Fruit fly (Drosophila melanogaster) whole organism, pupa: ENCODE measurements around the gene mIF2.

ENCODE experiments used
- CG10348 ChIP-seq: fragments of 200-800 bp; sonication (Bioruptor generic); IDR thresholded peaks from 2 replicates; pipeline ENCODE4 v1.3.6; 2022; ENCODE audit warnings: missing biosample characterization, missing genetic modification characterization
- CG12605 ChIP-seq: fragments of 200-800 bp; sonication (Bioruptor generic); IDR thresholded peaks from 2 replicates; pipeline ENCODE4 v1.3.6; 2022; ENCODE audit warnings: missing biosample characterization, missing genetic modification characterization
- CG15710 ChIP-seq: fragments of 200-800 bp; sonication (Bioruptor generic); optimal IDR thresholded peaks from 2 replicates; lab custom pipeline; 2018; ENCODE audit warnings: missing biosample characterization, mild to moderate bottlenecking, missing genetic modification characterization, moderate library complexity
- CG32121 ChIP-seq: fragments of 200-800 bp; sonication (Bioruptor generic); IDR thresholded peaks from 2 replicates; pipeline ENCODE4 v1.3.6; 2022; ENCODE audit warnings: missing biosample characterization, missing genetic modification characterization
- CG34367 ChIP-seq: fragments of 200-800 bp; sonication (Bioruptor generic); optimal IDR thresholded peaks from 2 replicates; lab custom pipeline; 2018; ENCODE audit warnings: missing biosample characterization, mild to moderate bottlenecking, missing genetic modification characterization
- CG4496 ChIP-seq: fragments of 200-800 bp; sonication (Bioruptor generic); IDR thresholded peaks from 3 replicates; pipeline ENCODE4 v1.3.6; 2022; ENCODE audit warnings: missing biosample characterization, missing genetic modification characterization
- CG8301 ChIP-seq: fragments of 200-800 bp; sonication (Bioruptor generic); optimal IDR thresholded peaks from 2 replicates; lab custom pipeline; 2018; ENCODE audit warnings: missing biosample characterization, mild to moderate bottlenecking, missing genetic modification characterization
- CG9948 ChIP-seq: fragments of 200-800 bp; sonication (Bioruptor generic); optimal IDR thresholded peaks from 2 replicates; lab custom pipeline; 2018; ENCODE audit warnings: missing biosample characterization, mild to moderate bottlenecking, missing genetic modification characterization, moderate library complexity
- D1 ChIP-seq: fragments of 200-800 bp; sonication (Bioruptor generic); optimal IDR thresholded peaks from 2 replicates; lab custom pipeline; 2018; ENCODE audit warnings: missing biosample characterization, mild to moderate bottlenecking, missing genetic modification characterization, moderate library complexity
- EcR ChIP-seq: fragments of 200-800 bp; sonication (Bioruptor generic); optimal IDR thresholded peaks from 3 replicates; lab custom pipeline; 2019; ENCODE audit warnings: missing biosample characterization, missing genetic modification characterization, mild to moderate bottlenecking, moderate library complexity, missing genetic modification reagents
- Ets98B ChIP-seq: fragments of 200-800 bp; sonication (Bioruptor generic); IDR thresholded peaks from 2 replicates; pipeline ENCODE4 v1.3.6; 2022; ENCODE audit warnings: missing biosample characterization, missing genetic modification characterization
- Snoo ChIP-seq: fragments of 200-800 bp; sonication (Bioruptor generic); optimal IDR thresholded peaks from 3 replicates; lab custom pipeline; 2017; ENCODE audit warnings: missing biosample characterization, mild to moderate bottlenecking, missing genetic modification characterization, inconsistent platforms
- fd96Ca ChIP-seq: fragments of 200-800 bp; sonication (Bioruptor generic); IDR thresholded peaks from 3 replicates; pipeline ENCODE4 v1.3.6; 2022; ENCODE audit warnings: missing biosample characterization, missing genetic modification characterization
- rn ChIP-seq: fragments of 200-800 bp; sonication (Bioruptor generic); IDR thresholded peaks from 2 replicates; pipeline ENCODE4 v1.3.6; 2022; ENCODE audit warnings: missing biosample characterization, missing genetic modification characterization

DNA sequence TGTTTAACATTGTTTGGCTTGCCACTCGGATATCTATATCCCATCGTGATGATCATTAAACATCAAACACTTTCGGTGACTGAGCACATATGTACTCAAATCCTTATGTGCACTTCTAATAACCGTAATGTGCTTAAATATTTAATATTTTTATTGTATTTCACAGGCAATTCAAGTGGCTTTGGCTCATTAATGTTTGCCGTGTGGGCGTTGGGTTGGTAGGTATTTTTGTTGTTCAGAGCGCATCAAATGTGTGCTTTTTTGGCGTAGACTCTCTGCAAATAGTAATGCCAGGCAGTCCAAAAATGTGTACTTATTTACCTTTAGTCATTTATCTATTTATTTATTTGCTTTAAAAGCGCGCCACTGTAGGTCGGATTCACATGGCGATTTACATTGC, 42.3 kb upstream of the mIF2 start:
- TF ChIP-seq EcR (GFP tag; lab: Kevin White, UChicago) (no peak), Snoo (tag; lab: Kevin White, UChicago) (no peak), rn (GFP tag; lab: Robert Waterston, UW) (no peak), CG32121 (GFP tag; lab: Robert Waterston, UW) (no peak), Ets98B (GFP tag; lab: Robert Waterston, UW) (no peak), CG4496 (GFP tag; lab: Robert Waterston, UW) (no peak), CG8301 (tag; lab: Kevin White, UChicago) (no peak), CG12605 (no peak), D1 (no peak), CG10348 (GFP tag; lab: Robert Waterston, UW) (no peak), CG34367 (tag; lab: Kevin White, UChicago) (no peak), CG9948 (no peak), CG15710 (tag; lab: Kevin White, UChicago) (no peak), fd96Ca (GFP tag; lab: Robert Waterston, UW) (no peak)
